Worm (Caenorhabditis elegans) whole organism, L1 larva: ENCODE results near the gene alg-4.
A peak's percentile ranks its signal among the peaks of the same experiment; 100 is the strongest.

ENCODE experiments used
- C34B4.2 ChIP-seq: sonication (generic microtip); optimal IDR thresholded peaks from 2 replicates; lab custom pipeline; 2017; ENCODE audit warnings: mild to moderate bottlenecking, missing genetic modification characterization, missing compliant biosample characterization
- F16B12.6 ChIP-seq: fragments of 150-350 bp; optimal IDR thresholded peaks from 2 replicates; lab custom pipeline; 2014; ENCODE audit warnings: missing biosample characterization, missing genetic modification characterization
- alr-1 ChIP-seq: fragments of 200-800 bp; sonication (Bioruptor generic); optimal IDR thresholded peaks from 2 replicates; lab custom pipeline; 2018; ENCODE audit warnings: borderline replicate concordance, mild to moderate bottlenecking, missing genetic modification characterization, missing compliant biosample characterization
- aly-2 ChIP-seq: fragments of 150-350 bp; optimal IDR thresholded peaks from 2 replicates; lab custom pipeline; 2014; ENCODE audit warnings: missing biosample characterization, missing genetic modification characterization
- ceh-63 ChIP-seq: fragments of 200-800 bp; sonication (Bioruptor generic); optimal IDR thresholded peaks from 2 replicates; lab custom pipeline; 2018; ENCODE audit warnings: mild to moderate bottlenecking, missing genetic modification characterization, missing compliant biosample characterization
- ceh-88 ChIP-seq: fragments of 200-800 bp; sonication (Bioruptor generic); IDR thresholded peaks from 2 replicates; pipeline ENCODE4 v1.3.6; 2022; ENCODE audit warnings: missing genetic modification characterization, missing compliant biosample characterization
- ceh-90 ChIP-seq: sonication (generic microtip); optimal IDR thresholded peaks from 2 replicates; lab custom pipeline; 2016; ENCODE audit warnings: missing genetic modification characterization, missing compliant biosample characterization
- efl-1 ChIP-seq, 4 experiments: fragments of 150-350 bp; optimal IDR thresholded peaks in 3 of 4; peaks in 1 of 4; 1 replicate in 1 of 4; 2 replicates in 3 of 4; lab custom pipeline; 2014; ENCODE audit warnings: missing biosample characterization in 2 of 4, missing genetic modification characterization in 2 of 4, missing genetic modification reagents in 2 of 4
- elt-3 ChIP-seq, 6 experiments: fragments of 150-350 bp in 1 of 6; sonication (generic microtip); optimal IDR thresholded peaks; 2 replicates each; lab custom pipeline; 2017 to 2018; ENCODE audit warnings: missing biosample characterization in 6 of 6, missing genetic modification characterization in 6 of 6, inconsistent platforms in 1 of 6
- hlh-17 ChIP-seq: fragments of 200-800 bp; sonication (Bioruptor generic); optimal IDR thresholded peaks from 2 replicates; lab custom pipeline; 2018; ENCODE audit warnings: missing genetic modification characterization, mild to moderate bottlenecking, missing compliant biosample characterization, moderate library complexity, borderline replicate concordance
- hlh-4 ChIP-seq: sonication (generic microtip); optimal IDR thresholded peaks from 2 replicates; lab custom pipeline; 2016; ENCODE audit warnings: mild to moderate bottlenecking, missing genetic modification characterization, missing compliant biosample characterization
- irx-1 ChIP-seq: sonication (generic microtip); optimal IDR thresholded peaks from 2 replicates; lab custom pipeline; 2016; ENCODE audit warnings: missing genetic modification characterization, missing compliant biosample characterization
- isw-1 ChIP-seq: fragments of 200-800 bp; sonication (Bioruptor generic); IDR thresholded peaks from 2 replicates; pipeline ENCODE4 v1.3.6; 2022; ENCODE audit warnings: missing genetic modification characterization, missing compliant biosample characterization
- jun-1 ChIP-seq: fragments of 150-350 bp; optimal IDR thresholded peaks from 2 replicates; lab custom pipeline; 2014; ENCODE audit warnings: missing biosample characterization, missing genetic modification reagents, missing genetic modification characterization
- lin-14 ChIP-seq: fragments of 200-800 bp; sonication (Bioruptor generic); optimal IDR thresholded peaks from 2 replicates; lab custom pipeline; 2018; ENCODE audit warnings: mild to moderate bottlenecking, missing genetic modification characterization, moderate library complexity, missing compliant biosample characterization
- lin-35 ChIP-seq, 2 experiments: fragments of 150-350 bp; optimal IDR thresholded peaks; 2 replicates each; lab custom pipeline; 2014; ENCODE audit warnings: missing biosample characterization in 2 of 2, missing genetic modification characterization in 2 of 2, missing genetic modification reagents in 2 of 2
- lin-39 ChIP-seq: fragments of 150-350 bp; optimal IDR thresholded peaks from 2 replicates; lab custom pipeline; 2014; ENCODE audit warnings: missing biosample characterization, missing genetic modification reagents, missing genetic modification characterization
- lir-3 ChIP-seq: sonication (generic microtip); optimal IDR thresholded peaks from 2 replicates; lab custom pipeline; 2016; ENCODE audit warnings: mild to moderate bottlenecking, missing genetic modification characterization, moderate library complexity, missing compliant biosample characterization; ENCODE audit not compliant: poor library complexity
- mab-9 ChIP-seq: fragments of 200-800 bp; sonication (Bioruptor generic); IDR thresholded peaks from 2 replicates; pipeline ENCODE4 v1.3.6; 2022; ENCODE audit warnings: missing genetic modification reagents, missing genetic modification characterization, missing compliant biosample characterization
- mef-2 ChIP-seq: fragments of 150-350 bp; optimal IDR thresholded peaks from 2 replicates; lab custom pipeline; 2014; ENCODE audit warnings: missing biosample characterization, missing genetic modification characterization
- mep-1 ChIP-seq: fragments of 150-350 bp; optimal IDR thresholded peaks from 2 replicates; lab custom pipeline; 2014; ENCODE audit warnings: missing biosample characterization, missing genetic modification characterization
- nhr-20 ChIP-seq: sonication (generic microtip); optimal IDR thresholded peaks from 2 replicates; lab custom pipeline; 2016; ENCODE audit warnings: mild to moderate bottlenecking, missing genetic modification characterization, missing compliant biosample characterization
- nhr-237 ChIP-seq: fragments of 150-350 bp; optimal IDR thresholded peaks from 2 replicates; lab custom pipeline; 2014; ENCODE audit warnings: missing biosample characterization, missing genetic modification characterization
- nhr-71 ChIP-seq: sonication (generic microtip); optimal IDR thresholded peaks from 2 replicates; lab custom pipeline; 2016; ENCODE audit warnings: mild to moderate bottlenecking, missing genetic modification characterization, moderate library complexity, missing compliant biosample characterization
- nhr-76 ChIP-seq: sonication (generic microtip); optimal IDR thresholded peaks from 2 replicates; lab custom pipeline; 2017; ENCODE audit warnings: missing biosample characterization, missing genetic modification characterization
- nhr-85 ChIP-seq: sonication (generic microtip); peaks from one replicate; lab custom pipeline; 2016; ENCODE audit warnings: missing genetic modification characterization, inconsistent platforms, missing compliant biosample characterization
- pag-3 ChIP-seq: sonication (generic microtip); optimal IDR thresholded peaks from 2 replicates; lab custom pipeline; 2017; ENCODE audit warnings: missing genetic modification characterization, mild to moderate bottlenecking, missing compliant biosample characterization, antibody characterized with exemption, borderline replicate concordance; ENCODE audit not compliant: insufficient read depth
- pax-3 ChIP-seq: fragments of 200-800 bp; sonication (Bioruptor generic); optimal IDR thresholded peaks from 2 replicates; lab custom pipeline; 2018; ENCODE audit warnings: mild to moderate bottlenecking, missing genetic modification characterization, moderate library complexity, missing compliant biosample characterization
- skn-1 ChIP-seq: fragments of 150-350 bp; optimal IDR thresholded peaks from 2 replicates; lab custom pipeline; 2014; ENCODE audit warnings: missing biosample characterization, missing genetic modification characterization
- sup-37 ChIP-seq: fragments of 200-800 bp; sonication (Bioruptor generic); optimal IDR thresholded peaks from 2 replicates; lab custom pipeline; 2018; ENCODE audit warnings: mild to moderate bottlenecking, missing genetic modification characterization, missing compliant biosample characterization
- tbx-2 ChIP-seq: sonication (generic microtip); optimal IDR thresholded peaks from 2 replicates; lab custom pipeline; 2016; ENCODE audit warnings: missing genetic modification characterization, missing compliant biosample characterization
- tlp-1 ChIP-seq: fragments of 150-350 bp; optimal IDR thresholded peaks from 2 replicates; lab custom pipeline; 2014; ENCODE audit warnings: missing biosample characterization, missing genetic modification characterization
- unc-130 ChIP-seq: fragments of 150-350 bp; optimal IDR thresholded peaks from 2 replicates; lab custom pipeline; 2017; ENCODE audit warnings: missing biosample characterization, missing genetic modification characterization, inconsistent platforms
- unc-30 ChIP-seq: sonication (generic microtip); optimal IDR thresholded peaks from 2 replicates; lab custom pipeline; 2017; ENCODE audit warnings: missing biosample characterization, missing genetic modification characterization
- unc-86 ChIP-seq: sonication (generic microtip); optimal IDR thresholded peaks from 2 replicates; lab custom pipeline; 2016; ENCODE audit warnings: missing genetic modification characterization, missing compliant biosample characterization
- unc-98 ChIP-seq: fragments of 200-800 bp; sonication (Bioruptor generic); IDR thresholded peaks from 2 replicates; pipeline ENCODE4 v1.3.6; 2022; ENCODE audit warnings: missing genetic modification characterization, missing compliant biosample characterization
- vab-15 ChIP-seq: sonication (generic microtip); optimal IDR thresholded peaks from 2 replicates; lab custom pipeline; 2017; ENCODE audit warnings: missing genotype, mild to moderate bottlenecking, missing genetic modification characterization, missing compliant biosample characterization
- xbp-1 ChIP-seq: sonication (generic microtip); optimal IDR thresholded peaks from 2 replicates; lab custom pipeline; 2016; ENCODE audit warnings: missing genetic modification characterization, missing compliant biosample characterization
- zag-1 ChIP-seq: fragments of 150-350 bp; optimal IDR thresholded peaks from 2 replicates; lab custom pipeline; 2014; ENCODE audit warnings: missing biosample characterization, missing genetic modification characterization
- zip-4 ChIP-seq: fragments of 200-800 bp; sonication (Bioruptor generic); optimal IDR thresholded peaks from 2 replicates; lab custom pipeline; 2018; ENCODE audit warnings: mild to moderate bottlenecking, missing genetic modification characterization, moderate library complexity, missing compliant biosample characterization
- ztf-11 ChIP-seq, 2 experiments: sonication (generic microtip); optimal IDR thresholded peaks; 2 replicates each; lab custom pipeline; 2016 to 2017; ENCODE audit warnings: missing genetic modification characterization in 2 of 2, missing biosample characterization in 1 of 2, missing compliant biosample characterization in 1 of 2
- ztf-4 ChIP-seq: fragments of 150-350 bp; optimal IDR thresholded peaks from 2 replicates; lab custom pipeline; 2014; ENCODE audit warnings: missing biosample characterization, missing genetic modification characterization

alg-4 gene

DNA sequence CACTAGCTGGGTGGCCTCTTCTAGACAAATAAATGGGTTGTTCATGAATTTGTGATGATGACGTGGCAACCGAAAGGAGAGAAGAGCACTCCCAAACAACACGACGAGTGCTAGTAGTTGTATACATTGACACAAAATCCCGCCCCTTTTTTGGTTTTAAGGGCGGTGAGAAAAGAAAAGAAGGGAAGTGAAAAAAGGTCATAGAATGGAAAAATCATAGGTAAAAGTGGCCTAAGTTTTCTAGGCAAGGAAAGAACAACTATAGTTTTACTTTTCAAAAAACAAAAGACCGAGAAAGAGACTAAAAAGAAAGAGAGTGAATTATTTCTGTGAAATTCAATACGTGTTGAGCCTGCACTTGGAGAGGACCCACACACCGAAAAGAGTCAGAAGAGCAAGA, 12.4 kb downstream of the alg-4 start, which contains the start of gene ZK757.2:
Gene ZK757.2 (minus strand): TSS at position 101 of the 400 bp plus-strand sequence.
- TF ChIP-seq irx-1 (tag; lab: Kevin White, UChicago) (no peak), elt-3 (tag; optimal IDR thresholded peaks at IDR 0.05; lab: Kevin White, UChicago) (no peak), lir-3 (tag; lab: Kevin White, UChicago) (no peak), zag-1 (tag; lab: Kevin White, UChicago) (no peak), alr-1 (no peak), unc-130 (tag; lab: Kevin White, UChicago) (no peak), ceh-88 (GFP tag; lab: Robert Waterston, UW) (no peak), efl-1 (optimal IDR thresholded peaks at IDR 0.05; lab: Kevin White, UChicago) (no peak), efl-1 (GFP tag; optimal IDR thresholded peaks at IDR 0.05 in 1 of 2; lab: Kevin White, UChicago) (no peak), hlh-17 (GFP tag; lab: Kevin White, UChicago) (no peak), ztf-4 (no peak), sup-37 (GFP tag; lab: Kevin White, UChicago) (no peak), ztf-11 (tag; optimal IDR thresholded peaks at IDR 0.05; lab: Kevin White, UChicago) (no peak), ceh-63 (GFP tag; lab: Kevin White, UChicago) (no peak), unc-86 (no peak), zip-4 (GFP tag; lab: Kevin White, UChicago) (no peak), lin-35 (GFP tag; optimal IDR thresholded peaks at IDR 0.05; lab: Kevin White, UChicago) (no peak)
- TF ChIP-seq, all 84 proteins: peak for 0

DNA sequence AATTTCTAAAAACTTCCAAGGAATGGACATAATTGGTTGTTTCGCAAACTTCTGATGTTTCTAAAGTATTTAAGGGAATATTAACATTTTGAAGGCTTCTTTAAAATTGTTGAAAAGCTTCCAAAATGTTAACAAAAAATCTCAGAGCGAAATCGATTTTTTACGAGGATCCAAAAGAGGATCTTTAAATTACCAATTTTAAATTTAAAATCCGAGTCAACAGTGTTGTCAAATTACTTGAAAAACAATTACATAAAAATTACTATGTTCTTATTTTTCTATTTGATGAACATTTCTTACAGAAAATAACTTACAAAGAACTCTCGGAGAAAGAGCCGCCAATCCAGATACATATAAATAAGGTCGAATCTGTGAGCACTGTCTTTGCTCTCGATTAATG, 14.3 kb downstream of the alg-4 start, which contains the start of gene ZK757.10:
Gene ZK757.10 (plus strand): TSS at position 301 of the 400 bp plus-strand sequence.
- TF ChIP-seq pag-3 = no peak
- TF ChIP-seq nhr-71 (tag; lab: Kevin White, UChicago) = no peak
- no peak for TF ChIP-seq nhr-20 (tag; lab: Kevin White, UChicago)
- TF ChIP-seq elt-3 (tag; optimal IDR thresholded peaks at IDR 0.05; lab: Kevin White, UChicago) = no peak
- no peak for TF ChIP-seq aly-2 (tag; lab: Kevin White, UChicago)
- no peak for TF ChIP-seq jun-1 (tag; lab: Kevin White, UChicago)

DNA sequence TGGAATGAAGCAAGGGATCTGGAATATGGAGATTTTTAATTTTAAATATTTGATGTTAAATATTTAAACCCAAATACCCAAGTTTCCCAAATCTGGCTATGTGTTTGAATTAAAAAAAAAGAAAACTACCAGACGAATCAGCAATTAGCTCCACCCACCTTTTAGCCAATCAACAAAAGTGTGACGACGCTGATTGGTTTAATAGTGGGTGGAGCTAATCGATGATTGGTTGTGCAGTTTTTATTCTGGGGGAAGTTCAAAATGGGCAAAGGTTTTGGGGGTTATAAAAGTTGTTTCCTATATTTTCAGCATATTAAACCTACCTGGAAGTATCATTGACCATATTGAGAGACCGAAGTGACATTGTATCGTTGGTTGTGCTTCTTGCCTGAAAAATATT, 16.7 kb downstream of the alg-4 start:
- no peak for TF ChIP-seq nhr-20 (tag; lab: Kevin White, UChicago)
- TF ChIP-seq tbx-2 (tag; lab: Kevin White, UChicago) = no peak
- TF ChIP-seq isw-1 (GFP tag; lab: Robert Waterston, UW) = no peak
- no peak for TF ChIP-seq irx-1 (tag; lab: Kevin White, UChicago)
- no peak for TF ChIP-seq pax-3 (tag; lab: Kevin White, UChicago)
- TF ChIP-seq sup-37 (GFP tag; lab: Kevin White, UChicago) = no peak
- no peak for TF ChIP-seq lin-14 (GFP tag; lab: Kevin White, UChicago)

DNA sequence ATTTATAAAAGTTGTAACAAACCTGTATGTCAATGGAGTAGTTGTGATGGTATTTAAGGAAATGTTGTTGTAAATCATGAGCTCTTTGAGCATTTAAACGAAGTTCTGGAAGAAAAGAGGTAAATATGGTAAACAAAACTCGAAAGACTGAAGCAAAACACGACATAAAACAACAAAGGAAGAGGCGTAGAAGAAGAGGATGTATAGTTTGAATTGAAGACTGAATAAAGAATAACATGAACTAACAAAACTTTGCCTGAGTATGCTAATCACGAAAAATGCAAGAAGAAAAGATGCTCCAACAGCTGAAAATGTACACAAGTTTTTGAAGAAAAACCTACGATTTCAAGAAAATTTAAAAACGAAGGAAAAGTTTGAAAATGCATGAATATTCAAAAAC, 20.2 kb downstream of the alg-4 start, which contains the start of gene ZK757.1:
Gene ZK757.1 (minus strand): TSS at position 101 of the 400 bp plus-strand sequence.
- TF ChIP-seq ceh-90 (tag; lab: Kevin White, UChicago) = no peak
- TF ChIP-seq unc-98 = no peak

DNA sequence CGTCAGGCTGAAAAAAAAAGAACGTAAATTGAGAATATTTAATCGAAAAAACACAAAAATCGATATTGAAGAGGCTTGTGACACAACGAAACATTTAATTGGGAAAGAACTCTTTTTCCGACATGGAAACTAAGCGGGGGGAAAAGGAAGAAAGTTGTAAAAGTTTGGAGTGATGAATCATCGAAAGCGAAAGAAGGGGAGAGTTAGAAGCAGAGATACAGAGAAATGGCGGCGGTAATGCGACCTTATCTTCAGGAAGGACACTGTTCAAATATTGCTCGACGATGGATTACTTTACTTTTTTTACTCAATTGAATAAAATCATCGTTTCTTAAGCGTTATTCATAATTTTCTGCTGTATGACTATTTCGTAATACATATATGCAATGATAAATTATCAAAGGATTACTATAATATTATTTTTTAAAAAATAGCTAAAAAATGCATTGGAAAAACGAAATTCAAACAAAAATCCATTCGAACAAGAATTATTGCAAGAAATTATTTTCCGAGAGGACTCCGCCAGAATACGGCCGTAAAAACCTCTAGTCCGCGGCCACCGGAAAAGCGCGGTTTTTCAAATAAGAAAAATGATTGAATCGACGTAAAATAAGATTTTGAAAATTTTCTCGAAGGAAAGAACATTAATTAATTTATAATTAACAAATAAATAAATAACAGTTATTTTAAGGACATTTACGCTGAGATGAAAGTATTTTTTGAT, 23.3 kb downstream of the alg-4 start, which contains the start of gene dhhc-4:
Gene dhhc-4 (minus strand): TSS at position 13 of the 724 bp plus-strand sequence.
- peak; percentile 0 for TF ChIP-seq F16B12.6
- peak; percentile 90 for TF ChIP-seq xbp-1 (tag; lab: Kevin White, UChicago)
- TF ChIP-seq lin-39 = peak; percentile 86
- TF ChIP-seq jun-1 (tag; lab: Kevin White, UChicago) = no peak
- peak; percentile 87 for TF ChIP-seq mab-9 (GFP tag; lab: Robert Waterston, UW)
- TF ChIP-seq sup-37 (GFP tag; lab: Kevin White, UChicago) = peak; percentile 82
- TF ChIP-seq unc-30 = no peak
- TF ChIP-seq skn-1 (tag; lab: Kevin White, UChicago) = peak; percentile 30
- TF ChIP-seq C34B4.2 (tag; lab: Kevin White, UChicago) = no peak
- no peak for TF ChIP-seq mef-2
- TF ChIP-seq hlh-4 = peak; percentile 85
- peak; percentile 33 for TF ChIP-seq vab-15 (tag; lab: Kevin White, UChicago)
- no peak for TF ChIP-seq nhr-76
- TF ChIP-seq lin-35 (GFP tag; optimal IDR thresholded peaks at IDR 0.05; lab: Kevin White, UChicago) = peak; percentile 92 to 93
- peak; percentile 13 for TF ChIP-seq aly-2 (tag; lab: Kevin White, UChicago)
- TF ChIP-seq mep-1 = peak; percentile 52
- TF ChIP-seq nhr-85 (tag; lab: Kevin White, UChicago) = peak; percentile 92
- TF ChIP-seq tlp-1 = no peak
- TF ChIP-seq pag-3 = no peak
- no peak for TF ChIP-seq nhr-237 (tag; lab: Kevin White, UChicago)
- TF ChIP-seq unc-98 = peak; percentile 88
